Worm (Caenorhabditis elegans): ENCODE results near the gene C49A9.1.

DNA sequence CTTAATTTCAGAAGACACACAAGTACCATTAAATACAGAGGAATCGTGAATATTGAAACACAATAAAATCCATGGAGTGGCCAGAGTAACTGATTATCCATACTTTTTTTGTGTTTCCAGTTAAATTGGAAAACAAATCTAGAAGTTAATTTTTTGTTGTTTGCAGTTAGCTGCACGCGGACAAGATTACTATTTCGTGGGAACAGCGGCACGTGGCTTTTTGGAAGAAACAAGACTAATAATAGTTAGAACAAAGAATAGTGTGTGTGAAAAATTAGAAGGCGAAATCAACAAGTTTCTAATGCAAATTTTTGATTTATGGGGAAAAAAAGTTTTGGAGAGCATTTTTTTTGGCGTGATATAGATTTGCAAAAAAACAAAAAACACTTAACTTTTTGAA, 38.5 kb downstream of the C49A9.1 start, which contains the start of gene srv-29:
- TF ChIP-seq ceh-6 (GFP tag; optimal IDR thresholded peaks at IDR 0.05) (no peak), ztf-16 (tag; optimal IDR thresholded peaks at IDR 0.05) (no peak), pqm-1 (tag; optimal IDR thresholded peaks at IDR 0.05) (no peak), pha-4 (tag; optimal IDR thresholded peaks at IDR 0.05) (no peak), ama-1 (optimal IDR thresholded peaks at IDR 0.05) (no peak)
